Fruit fly (Drosophila melanogaster): ENCODE measurements around the gene TBC1D23.

TBC1D23 gene

dm6 chr2L:1172704-1173107 is 43.6 kb downstream of the TBC1D23 start, which contains the start of the genes Charon and CG4887 (continued):
- TF ChIP-seq ham (GFP tag; IDR thresholded peaks at IDR 0.05) (no peak), CG12219 (GFP tag; optimal IDR thresholded peaks at IDR 0.05) (no peak), Bteb2 (GFP tag; optimal IDR thresholded peaks at IDR 0.05) (peak; percentile 71), NK7.1 (GFP tag; optimal IDR thresholded peaks at IDR 0.05) (peak; percentile 45), Neu2 (GFP tag; optimal IDR thresholded peaks at IDR 0.05; ENCODE audit: borderline replicate concordance) (peak; percentile 49), CG10654 (GFP tag; optimal IDR thresholded peaks at IDR 0.05) (peak; percentile 85), cato (GFP tag; optimal IDR thresholded peaks at IDR 0.05; ENCODE audit: borderline replicate concordance) (peak; percentile 79), B-H2 (GFP tag; optimal IDR thresholded peaks at IDR 0.05) (peak; percentile 89), tx (GFP tag; optimal IDR thresholded peaks at IDR 0.05) (peak; percentile 79), CG1529 (GFP tag; optimal IDR thresholded peaks at IDR 0.05) (no peak), CG6683 (GFP tag; optimal IDR thresholded peaks at IDR 0.05) (peak; percentile 66), gsb (GFP tag; IDR thresholded peaks at IDR 0.05) (no peak), Dll (GFP tag; IDR thresholded peaks at IDR 0.05; ENCODE audit: partially characterized antibody) (peak; percentile 85), dimm (GFP tag; IDR thresholded peaks at IDR 0.05) (0 out of 2 replicates have a peak, but pooled peaks have one; percentile 35), BtbVII (GFP tag; optimal IDR thresholded peaks at IDR 0.05) (no peak), Hr78 (GFP tag; optimal IDR thresholded peaks at IDR 0.05) (no peak), sens-2 (GFP tag; IDR thresholded peaks at IDR 0.05) (no peak), CG9797 (GFP tag; optimal IDR thresholded peaks at IDR 0.05) (peak; percentile 5), Kr (GFP tag; optimal IDR thresholded peaks at IDR 0.05) (no peak), croc (GFP tag; conservative IDR thresholded peaks at IDR 0.05) (peak; percentile 76), ranshi (GFP tag; IDR thresholded peaks at IDR 0.05) (peak; percentile 80; the same call in 1 of the 2 replicates), ftz-f1 (GFP tag; optimal IDR thresholded peaks at IDR 0.05) (peak; percentile 48), kni (GFP tag; optimal IDR thresholded peaks at IDR 0.05) (no peak), CG5180 (GFP tag; optimal IDR thresholded peaks at IDR 0.05) (no peak), Hmx (GFP tag; optimal IDR thresholded peaks at IDR 0.05) (peak; percentile 53), inv (GFP tag; IDR thresholded peaks at IDR 0.05; ENCODE audit: partially characterized antibody) (peak; percentile 76; the same call in 1 of the 2 replicates), yki (optimal IDR thresholded peaks at IDR 0.05) (no peak), CG15514 (GFP tag; optimal IDR thresholded peaks at IDR 0.05) (peak; percentile 79), CkIIα-i1 (GFP tag; IDR thresholded peaks at IDR 0.05) (no peak), salm (tag; optimal IDR thresholded peaks at IDR 0.05) (peak; percentile 49), esg (GFP tag; conservative IDR thresholded peaks at IDR 0.05) (peak; percentile 84), sob (GFP tag; IDR thresholded peaks at IDR 0.05) (peak; percentile 89), CG2678 (tag; optimal IDR thresholded peaks at IDR 0.05) (no peak), ind (GFP tag; optimal IDR thresholded peaks at IDR 0.05) (peak; percentile 88), CG9876 (GFP tag; optimal IDR thresholded peaks at IDR 0.05) (peak; percentile 71), onecut (GFP tag; IDR thresholded peaks at IDR 0.05) (peak; percentile 56), zfh1 (GFP tag; IDR thresholded peaks at IDR 0.05) (peak; percentile 77), lmd (GFP tag; IDR thresholded peaks at IDR 0.05) (peak; percentile 84), emc (GFP tag; optimal IDR thresholded peaks at IDR 0.05) (peak; percentile 17), CG7786 (GFP tag; optimal IDR thresholded peaks at IDR 0.05) (peak; percentile 88), unc-4 (GFP tag; IDR thresholded peaks at IDR 0.05; ENCODE audit: partially characterized antibody) (peak; percentile 79), bowl (GFP tag; IDR thresholded peaks at IDR 0.05) (no peak), Dip2 (GFP tag; IDR thresholded peaks at IDR 0.05) (no peak), CG6175 (GFP tag; IDR thresholded peaks at IDR 0.05) (peak; percentile 69; the same call in 2 of the 3 replicates), CG4424 (GFP tag; optimal IDR thresholded peaks at IDR 0.05) (peak; percentile 89), NfI (GFP tag; optimal IDR thresholded peaks at IDR 0.05) (peak; percentile 85), ash1 (GFP tag; optimal IDR thresholded peaks at IDR 0.05) (no peak), h (optimal IDR thresholded peaks at IDR 0.05) (no peak), ab (GFP tag; optimal IDR thresholded peaks at IDR 0.05) (peak; percentile 58), pfk (GFP tag; optimal IDR thresholded peaks at IDR 0.05) (peak; percentile 22), CG7357 (GFP tag; IDR thresholded peaks at IDR 0.05) (peak; percentile 57; the same call in 2 of the 3 replicates), CG33557 (GFP tag; optimal IDR thresholded peaks at IDR 0.05) (peak; percentile 82)

Measured in whole organism, embryonic.